Worm (Caenorhabditis elegans) whole organism, late embryonic: Measurements from ENCODE around the gene nasp-1.

ENCODE experiments used
- C38D4.7 ChIP-seq: fragments of 200-800 bp; sonication (Bioruptor generic); optimal IDR thresholded peaks from 2 replicates; lab custom pipeline; 2018; ENCODE audit warnings: mild to moderate bottlenecking, missing genetic modification characterization, moderate library complexity, missing compliant biosample characterization
- F13H6.1 ChIP-seq: sonication (generic microtip); optimal IDR thresholded peaks from 2 replicates; lab custom pipeline; 2016; ENCODE audit warnings: missing genetic modification characterization, missing compliant biosample characterization
- T23F11.4 ChIP-seq: fragments of 200-800 bp; sonication (Bioruptor generic); optimal IDR thresholded peaks from 2 replicates; lab custom pipeline; 2018; ENCODE audit warnings: mild to moderate bottlenecking, missing genetic modification characterization, missing compliant biosample characterization
- Y22D7AL.16 ChIP-seq: sonication (generic microtip); optimal IDR thresholded peaks from 2 replicates; lab custom pipeline; 2016; ENCODE audit warnings: missing genetic modification characterization, missing compliant biosample characterization
- ahr-1 ChIP-seq: sonication (generic microtip); optimal IDR thresholded peaks from 2 replicates; lab custom pipeline; 2016; ENCODE audit warnings: missing genetic modification characterization, missing compliant biosample characterization
- ceh-14 ChIP-seq: sonication (generic microtip); optimal IDR thresholded peaks from 2 replicates; lab custom pipeline; 2016; ENCODE audit warnings: missing genotype, missing genetic modification characterization, missing compliant biosample characterization
- ceh-22 ChIP-seq: sonication (generic microtip); optimal IDR thresholded peaks from 2 replicates; lab custom pipeline; 2017; ENCODE audit warnings: missing biosample characterization, missing genetic modification characterization
- ceh-34 ChIP-seq: sonication (generic microtip); optimal IDR thresholded peaks from 2 replicates; lab custom pipeline; 2016; ENCODE audit warnings: mild to moderate bottlenecking, missing genetic modification characterization, missing compliant biosample characterization
- ceh-45 ChIP-seq: fragments of 200-800 bp; sonication (Bioruptor generic); IDR thresholded peaks from 2 replicates; pipeline ENCODE4 v1.3.6; 2022; ENCODE audit warnings: missing genetic modification reagents, missing genetic modification characterization, missing compliant biosample characterization
- ceh-6 ChIP-seq: fragments of 200-800 bp; sonication (Bioruptor generic); optimal IDR thresholded peaks from 2 replicates; lab custom pipeline; 2018; ENCODE audit warnings: mild to moderate bottlenecking, missing genetic modification characterization, missing compliant biosample characterization
- ceh-9 ChIP-seq: sonication (generic microtip); optimal IDR thresholded peaks from 2 replicates; lab custom pipeline; 2016; ENCODE audit warnings: mild to moderate bottlenecking, missing genetic modification characterization, inconsistent platforms, missing compliant biosample characterization
- che-1 ChIP-seq: sonication (generic microtip); optimal IDR thresholded peaks from 2 replicates; lab custom pipeline; 2016; ENCODE audit warnings: mild to moderate bottlenecking, missing genetic modification characterization, missing compliant biosample characterization
- dve-1 ChIP-seq: sonication (generic microtip); optimal IDR thresholded peaks from 2 replicates; lab custom pipeline; 2017; ENCODE audit warnings: antibody characterized with exemption, mild to moderate bottlenecking, missing genetic modification characterization, missing compliant biosample characterization
- ets-4 ChIP-seq: sonication (generic microtip); optimal IDR thresholded peaks from 2 replicates; lab custom pipeline; 2016; ENCODE audit warnings: missing genetic modification characterization, missing compliant biosample characterization
- fkh-6 ChIP-seq: sonication (generic microtip); optimal IDR thresholded peaks from 2 replicates; lab custom pipeline; 2016; ENCODE audit warnings: missing genetic modification characterization, missing compliant biosample characterization
- gmeb-2 ChIP-seq: sonication (generic microtip); optimal IDR thresholded peaks from 2 replicates; lab custom pipeline; 2016; ENCODE audit warnings: missing genetic modification characterization, inconsistent platforms, missing compliant biosample characterization
- hlh-15 ChIP-seq: sonication (generic microtip); optimal IDR thresholded peaks from 2 replicates; lab custom pipeline; 2016; ENCODE audit warnings: missing genetic modification characterization, missing compliant biosample characterization
- hlh-30 ChIP-seq: sonication (generic microtip); optimal IDR thresholded peaks from 2 replicates; lab custom pipeline; 2017; ENCODE audit warnings: antibody characterized with exemption, missing genetic modification characterization, missing compliant biosample characterization; ENCODE audit not compliant: insufficient read depth
- nfya-1 ChIP-seq: sonication (generic microtip); optimal IDR thresholded peaks from 2 replicates; lab custom pipeline; 2017; ENCODE audit warnings: missing genetic modification characterization, mild to moderate bottlenecking, missing compliant biosample characterization, antibody characterized with exemption, moderate library complexity
- pat-9 ChIP-seq: fragments of 200-800 bp; sonication (Bioruptor generic); optimal IDR thresholded peaks from 2 replicates; lab custom pipeline; 2018; ENCODE audit warnings: mild to moderate bottlenecking, missing genetic modification characterization, moderate library complexity, missing compliant biosample characterization
- pax-1 ChIP-seq: fragments of 150-350 bp; optimal IDR thresholded peaks from 2 replicates; lab custom pipeline; 2014; ENCODE audit warnings: missing biosample characterization, missing genetic modification characterization
- ref-2 ChIP-seq: sonication (generic microtip); optimal IDR thresholded peaks from 2 replicates; lab custom pipeline; 2016; ENCODE audit warnings: missing genetic modification characterization, missing compliant biosample characterization
- sdc-2 ChIP-seq: sonication (generic microtip); optimal IDR thresholded peaks from 2 replicates; lab custom pipeline; 2016; ENCODE audit warnings: missing genotype, missing genetic modification characterization, missing compliant biosample characterization
- syd-9 ChIP-seq: sonication (generic microtip); optimal IDR thresholded peaks from 2 replicates; lab custom pipeline; 2016; ENCODE audit warnings: mild to moderate bottlenecking, missing genetic modification characterization, moderate library complexity, missing compliant biosample characterization
- ttx-3 ChIP-seq: sonication (generic microtip); optimal IDR thresholded peaks from 2 replicates; lab custom pipeline; 2016; ENCODE audit warnings: missing genetic modification reagents, missing genetic modification characterization, missing compliant biosample characterization
- unc-42 ChIP-seq: sonication (generic microtip); optimal IDR thresholded peaks from 2 replicates; lab custom pipeline; 2016; ENCODE audit warnings: missing genotype, missing genetic modification characterization, missing compliant biosample characterization
- unc-55 ChIP-seq: sonication (generic microtip); optimal IDR thresholded peaks from 2 replicates; lab custom pipeline; 2017; ENCODE audit warnings: missing biosample characterization, missing genetic modification reagents, missing genetic modification characterization
- unc-86 ChIP-seq: sonication (generic microtip); optimal IDR thresholded peaks from 2 replicates; lab custom pipeline; 2016; ENCODE audit warnings: missing genetic modification characterization, missing compliant biosample characterization

nasp-1 gene

DNA sequence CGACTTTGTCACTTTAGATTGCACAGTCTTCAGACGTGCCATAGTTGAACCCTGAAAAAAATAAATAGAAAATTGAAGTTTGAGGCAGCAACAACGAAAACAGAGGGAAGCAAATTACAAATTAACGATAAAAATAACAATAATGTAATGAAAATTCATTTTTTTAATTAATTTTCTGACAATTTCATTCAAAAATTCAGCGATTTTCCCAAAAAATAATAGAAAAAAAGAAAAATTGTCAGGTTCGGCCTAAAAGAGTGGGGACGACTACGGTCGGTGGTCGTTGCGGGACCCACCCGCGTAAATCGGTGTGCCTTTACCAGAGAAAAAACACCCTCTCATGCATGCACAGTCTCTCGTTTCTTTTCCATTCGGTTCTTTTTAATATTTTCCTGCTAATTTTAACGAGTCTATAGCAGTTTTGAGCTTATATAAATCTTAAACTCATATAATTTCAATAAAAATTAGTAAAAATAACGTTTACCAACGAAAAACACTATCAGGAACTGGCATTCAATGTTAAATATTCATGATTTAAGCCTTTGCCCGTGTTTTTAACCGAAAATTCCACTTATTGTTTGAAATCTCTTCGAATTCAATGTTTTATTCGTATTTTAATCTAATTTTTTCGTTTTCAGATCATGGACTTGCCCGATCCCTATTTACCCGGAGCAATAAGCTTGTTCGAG, 20.0 kb downstream of the nasp-1 start, which contains the start of the genes rps-9 and lsm-1:
Gene rps-9, minus strand, starts transcription at position 51 of the 689 bp plus-strand sequence.
Gene lsm-1, plus strand, starts transcription at position 639 of the 689 bp plus-strand sequence.
- TF ChIP-seq syd-9 (tag; lab: Kevin White, UChicago) (no peak), unc-55 (GFP tag; lab: Kevin White, UChicago) (peak; percentile 19), nfya-1 (tag; lab: Kevin White, UChicago) (peak; percentile 70)
- TF ChIP-seq, all 69 proteins: peak for 2

DNA sequence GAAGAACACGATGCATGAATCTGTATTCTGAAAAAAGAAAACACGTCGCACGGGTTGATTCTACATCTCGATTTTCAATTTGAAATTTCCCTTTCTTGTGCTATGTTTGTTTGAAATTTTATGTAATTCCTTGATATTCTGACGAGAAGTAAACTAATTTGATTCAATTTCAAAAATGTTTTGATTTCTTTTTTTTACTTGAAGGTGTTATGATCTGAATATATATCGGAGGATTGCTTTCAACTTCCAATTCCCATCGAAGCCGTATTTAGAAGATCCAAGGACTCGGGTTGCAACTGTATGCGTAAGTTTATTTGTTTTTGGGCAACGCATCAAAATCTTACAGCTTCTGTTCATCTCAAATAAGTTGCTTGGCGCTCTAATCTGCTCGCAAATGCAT, 21.0 kb downstream of the nasp-1 start, which contains the start of gene F40F8.1:
Gene F40F8.1, plus strand, starts transcription at position 301 of the 400 bp plus-strand sequence.
- TF ChIP-seq C38D4.7 (GFP tag; lab: Kevin White, UChicago) (no peak), T23F11.4 (GFP tag; lab: Kevin White, UChicago) (no peak), hlh-15 (no peak), pax-1 (tag; lab: Kevin White, UChicago) (no peak), ahr-1 (tag; lab: Kevin White, UChicago) (no peak), sdc-2 (tag; lab: Kevin White, UChicago) (no peak)

DNA sequence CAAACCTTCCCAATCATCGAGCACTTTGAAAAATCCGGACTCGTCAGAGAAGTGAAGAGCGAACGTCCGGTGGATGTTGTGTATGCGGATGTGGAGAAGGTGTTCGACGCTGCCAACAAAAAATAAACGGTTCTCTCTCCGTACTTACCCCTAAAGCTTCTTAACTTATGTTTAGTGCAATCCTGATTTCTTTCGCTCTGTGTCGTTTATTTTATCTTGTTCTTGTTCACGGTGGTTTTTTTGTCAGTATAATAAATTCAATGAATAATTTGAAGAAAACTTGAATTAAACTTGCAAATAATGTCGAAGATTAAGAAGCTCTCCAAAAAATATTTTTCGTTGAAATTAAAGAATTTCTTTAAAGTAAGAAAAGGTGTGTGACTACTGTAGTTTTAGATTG, 22.6 kb downstream of the nasp-1 start, which contains the start of gene F40F8.3:
Gene F40F8.3, plus strand, starts transcription at position 301 of the 400 bp plus-strand sequence.
- TF ChIP-seq unc-55 (GFP tag; lab: Kevin White, UChicago) (no peak), F13H6.1 (tag; lab: Kevin White, UChicago) (no peak), pat-9 (tag; lab: Kevin White, UChicago) (no peak), syd-9 (tag; lab: Kevin White, UChicago) (no peak), dve-1 (tag; lab: Kevin White, UChicago) (no peak), unc-86 (tag; lab: Kevin White, UChicago) (no peak), ceh-45 (GFP tag; lab: Robert Waterston, UW) (no peak), sdc-2 (tag; lab: Kevin White, UChicago) (no peak)

DNA sequence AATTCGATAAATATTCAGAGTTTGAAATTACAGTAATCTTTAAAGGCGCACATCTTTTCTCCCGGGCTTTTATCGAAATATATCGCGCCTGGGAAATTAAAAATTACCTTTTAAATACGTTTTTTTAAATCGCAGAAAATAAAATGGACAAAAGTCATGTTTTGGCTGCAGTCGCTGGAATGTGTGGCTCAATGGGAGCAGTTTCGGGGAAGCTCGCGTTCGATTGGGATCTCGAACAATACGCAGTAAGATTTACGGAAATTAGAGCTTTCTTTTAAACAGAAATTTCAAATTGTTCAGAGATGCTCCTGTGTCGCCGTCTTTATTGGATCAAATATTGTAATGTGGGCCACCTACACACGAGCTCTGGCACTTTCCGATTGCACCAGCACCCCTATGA, 23.1 kb downstream of the nasp-1 start, which contains the start of gene F40F8.12:
Gene F40F8.12, plus strand, starts transcription at position 301 of the 400 bp plus-strand sequence.
- TF ChIP-seq che-1 (tag; lab: Kevin White, UChicago) (no peak), fkh-6 (tag; lab: Kevin White, UChicago) (no peak)

DNA sequence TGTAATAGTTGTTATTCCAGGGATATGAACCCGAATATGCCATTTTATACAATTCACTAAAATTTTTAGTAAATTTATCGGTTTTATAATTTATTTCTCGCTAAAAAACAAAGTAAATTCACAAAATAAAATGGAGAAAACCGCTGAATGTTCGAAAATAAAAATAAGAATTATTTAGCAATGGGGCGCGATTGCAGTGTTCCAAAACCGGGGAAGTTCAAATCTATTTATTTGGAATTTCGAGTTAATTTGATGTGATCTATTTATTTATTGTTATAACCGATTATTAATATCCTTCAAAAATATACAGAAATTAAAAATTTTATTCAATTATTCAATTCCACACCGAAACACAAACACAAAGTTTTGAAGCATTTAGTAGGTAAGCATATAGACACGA, 26.1 kb downstream of the nasp-1 start, which contains the start of gene F40F8.11:
Gene F40F8.11, minus strand, starts transcription at position 49 of the 400 bp plus-strand sequence.
- TF ChIP-seq unc-42 (tag; lab: Kevin White, UChicago) (peak; percentile 4), Y22D7AL.16 (tag; lab: Kevin White, UChicago) (no peak)
- TF ChIP-seq, all 69 proteins: peak for 1

DNA sequence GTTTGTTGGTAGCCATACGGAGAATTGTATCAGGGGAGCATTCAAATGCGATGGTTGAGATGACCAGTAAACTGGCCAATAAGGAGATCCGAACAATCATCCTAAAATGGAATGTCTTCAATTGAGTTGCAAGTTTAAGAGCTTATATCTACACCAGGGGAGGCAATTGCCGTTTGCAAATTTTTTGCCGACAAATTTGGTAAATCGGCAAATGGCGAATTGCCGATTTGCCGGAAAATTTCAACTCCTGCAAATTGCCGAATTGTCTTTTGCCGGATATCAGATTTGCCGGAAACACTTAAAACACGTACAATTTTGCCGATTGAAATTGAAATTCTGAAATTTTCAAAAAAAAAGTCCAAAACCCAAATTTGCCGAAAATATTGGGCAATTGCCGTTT, 28.4 kb downstream of the nasp-1 start, which contains the start of gene F40F8.5:
Gene F40F8.5, minus strand, starts transcription at position 101 of the 400 bp plus-strand sequence.
- TF ChIP-seq gmeb-2 (tag; lab: Kevin White, UChicago) (no peak), ets-4 (tag; lab: Kevin White, UChicago) (no peak), ceh-45 (GFP tag; lab: Robert Waterston, UW) (no peak), dve-1 (tag; lab: Kevin White, UChicago) (no peak), hlh-30 (no peak), ttx-3 (tag; lab: Kevin White, UChicago) (no peak), ceh-14 (tag; lab: Kevin White, UChicago) (no peak), ceh-22 (no peak), ceh-34 (no peak), ref-2 (tag; lab: Kevin White, UChicago) (no peak), ceh-9 (tag; lab: Kevin White, UChicago) (no peak), C38D4.7 (GFP tag; lab: Kevin White, UChicago) (no peak), fkh-6 (tag; lab: Kevin White, UChicago) (no peak), ceh-6 (GFP tag; lab: Kevin White, UChicago) (no peak)
